Worm (Caenorhabditis elegans) whole organism, L1 larva: ENCODE results near the gene str-77.

Experiments
- aha-1 ChIP-seq: fragments of 150-350 bp; optimal IDR thresholded peaks from 2 replicates; lab custom pipeline; 2014; ENCODE audit warnings: missing biosample characterization, missing genetic modification characterization
- aly-2 ChIP-seq: fragments of 150-350 bp; optimal IDR thresholded peaks from 2 replicates; lab custom pipeline; 2014; ENCODE audit warnings: missing biosample characterization, missing genetic modification characterization
- blmp-1 ChIP-seq: fragments of 150-350 bp; optimal IDR thresholded peaks from 2 replicates; lab custom pipeline; 2014; ENCODE audit warnings: missing biosample characterization, missing genetic modification characterization
- dpl-1 ChIP-seq, 3 experiments: fragments of 150-350 bp in 2 of 3; sonication (generic microtip) in 1 of 3; optimal IDR thresholded peaks; 2 replicates each; lab custom pipeline; 2014 to 2017; ENCODE audit warnings: missing biosample characterization in 3 of 3, missing genetic modification characterization in 3 of 3, missing genetic modification reagents in 3 of 3
- efl-3 ChIP-seq: fragments of 200-800 bp; sonication (Bioruptor generic); optimal IDR thresholded peaks from 2 replicates; lab custom pipeline; 2018; ENCODE audit warnings: mild to moderate bottlenecking, missing genetic modification characterization, missing compliant biosample characterization
- fos-1 ChIP-seq: fragments of 150-350 bp; optimal IDR thresholded peaks from 2 replicates; lab custom pipeline; 2014; ENCODE audit warnings: missing biosample characterization, missing genetic modification characterization
- lin-13 ChIP-seq: fragments of 150-350 bp; optimal IDR thresholded peaks from 2 replicates; lab custom pipeline; 2014; ENCODE audit warnings: missing biosample characterization, missing genetic modification reagents, missing genetic modification characterization
- lin-15B ChIP-seq: fragments of 150-350 bp; sonication (generic microtip); optimal IDR thresholded peaks from 3 replicates; lab custom pipeline; 2014; ENCODE audit warnings: missing biosample characterization, missing genetic modification characterization
- lin-39 ChIP-seq: fragments of 150-350 bp; optimal IDR thresholded peaks from 2 replicates; lab custom pipeline; 2014; ENCODE audit warnings: missing biosample characterization, missing genetic modification reagents, missing genetic modification characterization
- pqm-1 ChIP-seq: sonication (generic microtip); optimal IDR thresholded peaks from 3 replicates; lab custom pipeline; 2017; ENCODE audit warnings: missing biosample characterization, missing genetic modification characterization
- snpc-4 ChIP-seq: fragments of 150-350 bp; optimal IDR thresholded peaks from 2 replicates; lab custom pipeline; 2014; ENCODE audit warnings: missing biosample characterization, missing genetic modification characterization
- swsn-7 ChIP-seq: sonication (generic microtip); optimal IDR thresholded peaks from 2 replicates; lab custom pipeline; 2016; ENCODE audit warnings: missing genetic modification characterization, missing compliant biosample characterization
- unc-130 ChIP-seq: fragments of 150-350 bp; optimal IDR thresholded peaks from 2 replicates; lab custom pipeline; 2017; ENCODE audit warnings: missing biosample characterization, missing genetic modification characterization, inconsistent platforms

- TF ChIP-seq aha-1 (tag; lab: Kevin White, UChicago) (no peak), lin-13 (no peak), fos-1 (tag; lab: Kevin White, UChicago) (no peak), blmp-1 (no peak), aly-2 (tag; lab: Kevin White, UChicago) (no peak), pqm-1 (no peak), snpc-4 (tag; lab: Kevin White, UChicago) (no peak), efl-3 (no peak), lin-39 (tag; lab: Kevin White, UChicago) (no peak), lin-15B (tag; lab: Kevin White, UChicago) (no peak), swsn-7 (tag; lab: Kevin White, UChicago) (no peak), unc-130 (tag; lab: Kevin White, UChicago) (no peak), dpl-1 (GFP tag; optimal IDR thresholded peaks at IDR 0.05; lab: Kevin White, UChicago) (no peak)
Observed at ce11 chrV:17718647-17719046, at the start of gene str-77.
